Worm (Caenorhabditis elegans) whole organism, mixed stage, embryonic: ENCODE data around the gene try-5.
A peak's percentile ranks its signal among the peaks of the same experiment; 100 is the strongest.

ENCODE experiments used
- M03D4.4 ChIP-seq: sonication (generic microtip); optimal IDR thresholded peaks from 2 replicates; lab custom pipeline; 2017; ENCODE audit warnings: mild to moderate bottlenecking, missing genetic modification characterization, missing compliant biosample characterization
- ceh-39 ChIP-seq: fragments of 150-350 bp; optimal IDR thresholded peaks from 2 replicates; lab custom pipeline; 2014; ENCODE audit warnings: missing biosample characterization, missing genetic modification characterization
- ceh-43 ChIP-seq: fragments of 200-800 bp; sonication (Bioruptor generic); optimal IDR thresholded peaks from 2 replicates; lab custom pipeline; 2018; ENCODE audit warnings: mild to moderate bottlenecking, missing genetic modification characterization, moderate library complexity, missing compliant biosample characterization
- cnd-1 ChIP-seq: fragments of 200-800 bp; sonication (Bioruptor generic); optimal IDR thresholded peaks from 2 replicates; lab custom pipeline; 2018; ENCODE audit warnings: mild to moderate bottlenecking, missing genetic modification characterization, missing compliant biosample characterization
- drap-1 ChIP-seq: fragments of 200-800 bp; sonication (Bioruptor generic); optimal IDR thresholded peaks from 3 replicates; lab custom pipeline; 2018; ENCODE audit warnings: mild to moderate bottlenecking, missing genetic modification characterization, missing compliant biosample characterization
- elt-1 ChIP-seq: sonication (generic microtip); optimal IDR thresholded peaks from 2 replicates; lab custom pipeline; 2017; ENCODE audit warnings: missing genetic modification characterization, mild to moderate bottlenecking, missing compliant biosample characterization, antibody characterized with exemption, moderate library complexity, borderline replicate concordance; ENCODE audit not compliant: insufficient read depth
- elt-3 ChIP-seq: fragments of 150-350 bp; optimal IDR thresholded peaks from 2 replicates; lab custom pipeline; 2014; ENCODE audit warnings: missing biosample characterization, missing genetic modification characterization
- flh-1 ChIP-seq: fragments of 200-800 bp; sonication (Bioruptor generic); optimal IDR thresholded peaks from 2 replicates; lab custom pipeline; 2018; ENCODE audit warnings: mild to moderate bottlenecking, missing genetic modification characterization, moderate library complexity, missing compliant biosample characterization
- lin-13 ChIP-seq: fragments of 150-350 bp; optimal IDR thresholded peaks from 2 replicates; lab custom pipeline; 2014; ENCODE audit warnings: missing biosample characterization, missing genetic modification characterization
- lin-32 ChIP-seq: fragments of 200-800 bp; sonication (Bioruptor generic); optimal IDR thresholded peaks from 2 replicates; lab custom pipeline; 2018; ENCODE audit warnings: mild to moderate bottlenecking, missing genetic modification characterization, missing compliant biosample characterization
- lsy-2 ChIP-seq: fragments of 150-350 bp; optimal IDR thresholded peaks from 2 replicates; lab custom pipeline; 2014; ENCODE audit warnings: missing biosample characterization, missing genetic modification characterization
- mab-5 ChIP-seq: fragments of 150-350 bp; optimal IDR thresholded peaks from 2 replicates; lab custom pipeline; 2014; ENCODE audit warnings: missing biosample characterization, missing genetic modification characterization
- mls-2 ChIP-seq: sonication (generic microtip); optimal IDR thresholded peaks from 2 replicates; lab custom pipeline; 2016; ENCODE audit warnings: mild to moderate bottlenecking, missing genetic modification characterization, moderate library complexity, missing compliant biosample characterization
- nhr-12 ChIP-seq: fragments of 150-350 bp; optimal IDR thresholded peaks from 2 replicates; lab custom pipeline; 2014; ENCODE audit warnings: missing biosample characterization, missing genetic modification characterization
- nhr-2 ChIP-seq: fragments of 150-350 bp; optimal IDR thresholded peaks from 2 replicates; lab custom pipeline; 2014; ENCODE audit warnings: missing biosample characterization, missing genetic modification characterization
- nhr-237 ChIP-seq: fragments of 150-350 bp; optimal IDR thresholded peaks from 2 replicates; lab custom pipeline; 2014; ENCODE audit warnings: missing biosample characterization, missing genetic modification characterization
- nhr-28 ChIP-seq: fragments of 150-350 bp; optimal IDR thresholded peaks from 2 replicates; lab custom pipeline; 2014; ENCODE audit warnings: missing biosample characterization, missing genetic modification characterization
- nhr-76 ChIP-seq: sonication (generic microtip); optimal IDR thresholded peaks from 2 replicates; lab custom pipeline; 2017; ENCODE audit warnings: missing biosample characterization, missing genetic modification characterization
- sem-2 ChIP-seq: fragments of 200-800 bp; sonication (Bioruptor generic); optimal IDR thresholded peaks from 2 replicates; lab custom pipeline; 2018; ENCODE audit warnings: mild to moderate bottlenecking, missing genetic modification characterization, missing compliant biosample characterization
- snpc-4 ChIP-seq: fragments of 150-350 bp; optimal IDR thresholded peaks from 2 replicates; lab custom pipeline; 2014; ENCODE audit warnings: missing biosample characterization, missing genetic modification characterization
- sptf-1 ChIP-seq: sonication (generic microtip); optimal IDR thresholded peaks from 2 replicates; lab custom pipeline; 2017; ENCODE audit warnings: mild to moderate bottlenecking, missing genetic modification characterization, moderate library complexity, missing compliant biosample characterization
- tbx-8 ChIP-seq: fragments of 200-800 bp; sonication (Bioruptor generic); optimal IDR thresholded peaks from 2 replicates; lab custom pipeline; 2018; ENCODE audit warnings: mild to moderate bottlenecking, missing genetic modification characterization, moderate library complexity, missing compliant biosample characterization
- unc-120 ChIP-seq: sonication (generic microtip); optimal IDR thresholded peaks from 2 replicates; lab custom pipeline; 2017; ENCODE audit warnings: missing genetic modification characterization, missing compliant biosample characterization; ENCODE audit not compliant: poor library complexity, severe bottlenecking
- unc-39 ChIP-seq: fragments of 150-350 bp; optimal IDR thresholded peaks from 2 replicates; lab custom pipeline; 2014; ENCODE audit warnings: missing biosample characterization, missing genetic modification characterization
- unc-62 ChIP-seq: fragments of 150-350 bp; optimal IDR thresholded peaks from 2 replicates; lab custom pipeline; 2014; ENCODE audit warnings: missing biosample characterization, missing genetic modification reagents, missing genetic modification characterization
- zip-8 ChIP-seq: fragments of 150-350 bp; optimal IDR thresholded peaks from 2 replicates; lab custom pipeline; 2014; ENCODE audit warnings: missing biosample characterization, missing genetic modification characterization
- ztf-11 ChIP-seq: fragments of 150-350 bp; optimal IDR thresholded peaks from 2 replicates; lab custom pipeline; 2014; ENCODE audit warnings: missing biosample characterization, missing genetic modification characterization

Gene try-5

DNA sequence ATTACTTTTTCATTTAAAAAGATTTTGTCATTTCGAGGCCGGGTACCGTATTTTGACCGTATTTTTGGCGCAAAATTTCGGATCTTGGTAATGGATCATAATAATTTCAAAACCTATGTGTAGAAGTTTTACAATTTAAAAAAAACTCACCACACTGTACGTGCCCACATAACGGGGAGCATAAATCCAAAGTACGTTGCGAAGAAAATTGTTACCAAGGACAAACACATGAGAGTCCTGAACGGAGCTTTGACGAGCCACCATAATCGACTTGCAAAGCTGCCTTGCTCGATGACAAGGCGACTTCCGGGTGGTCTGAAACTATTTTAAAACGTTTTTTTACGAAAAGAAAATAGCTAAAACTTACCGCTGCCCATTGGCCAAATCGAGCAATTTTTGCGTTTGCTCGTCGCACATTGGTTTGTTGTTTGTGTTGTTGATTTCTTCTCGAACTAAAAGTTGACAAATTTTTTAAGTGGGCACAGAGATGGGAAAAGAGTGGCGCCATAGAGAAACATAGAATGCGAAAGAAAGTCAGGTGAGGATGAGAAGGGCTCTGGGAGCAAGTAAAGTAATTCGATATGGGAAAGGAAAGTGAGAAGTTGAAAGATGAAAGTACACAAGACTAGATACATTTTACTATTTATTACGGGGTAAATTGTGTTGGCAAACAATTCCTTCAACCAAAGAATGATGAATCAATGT is 14.1 kb upstream of the try-5 start:
- TF ChIP-seq unc-62 (GFP tag; lab: Kevin White, UChicago): no peak
- no peak for TF ChIP-seq elt-3
- TF ChIP-seq snpc-4 (tag; lab: Kevin White, UChicago): no peak
- TF ChIP-seq ceh-43 (GFP tag; lab: Kevin White, UChicago): no peak
- TF ChIP-seq tbx-8 (GFP tag; lab: Kevin White, UChicago): no peak
- no peak for TF ChIP-seq mab-5 (tag; lab: Kevin White, UChicago)
- TF ChIP-seq nhr-28: no peak
- TF ChIP-seq M03D4.4 (tag; lab: Kevin White, UChicago): no peak
- no peak for TF ChIP-seq unc-120 (tag; lab: Kevin White, UChicago)
- TF ChIP-seq nhr-76 (tag; lab: Kevin White, UChicago): no peak
- no peak for TF ChIP-seq zip-8 (tag; lab: Kevin White, UChicago)
- no peak for TF ChIP-seq lin-13 (tag; lab: Kevin White, UChicago)
- no peak for TF ChIP-seq nhr-12 (tag; lab: Kevin White, UChicago)
- no peak for TF ChIP-seq unc-39 (tag; lab: Kevin White, UChicago)
- no peak for TF ChIP-seq lin-32
- TF ChIP-seq sptf-1 (tag; lab: Kevin White, UChicago): no peak
- TF ChIP-seq elt-1 (tag; lab: Kevin White, UChicago): no peak
- TF ChIP-seq lsy-2: no peak

DNA sequence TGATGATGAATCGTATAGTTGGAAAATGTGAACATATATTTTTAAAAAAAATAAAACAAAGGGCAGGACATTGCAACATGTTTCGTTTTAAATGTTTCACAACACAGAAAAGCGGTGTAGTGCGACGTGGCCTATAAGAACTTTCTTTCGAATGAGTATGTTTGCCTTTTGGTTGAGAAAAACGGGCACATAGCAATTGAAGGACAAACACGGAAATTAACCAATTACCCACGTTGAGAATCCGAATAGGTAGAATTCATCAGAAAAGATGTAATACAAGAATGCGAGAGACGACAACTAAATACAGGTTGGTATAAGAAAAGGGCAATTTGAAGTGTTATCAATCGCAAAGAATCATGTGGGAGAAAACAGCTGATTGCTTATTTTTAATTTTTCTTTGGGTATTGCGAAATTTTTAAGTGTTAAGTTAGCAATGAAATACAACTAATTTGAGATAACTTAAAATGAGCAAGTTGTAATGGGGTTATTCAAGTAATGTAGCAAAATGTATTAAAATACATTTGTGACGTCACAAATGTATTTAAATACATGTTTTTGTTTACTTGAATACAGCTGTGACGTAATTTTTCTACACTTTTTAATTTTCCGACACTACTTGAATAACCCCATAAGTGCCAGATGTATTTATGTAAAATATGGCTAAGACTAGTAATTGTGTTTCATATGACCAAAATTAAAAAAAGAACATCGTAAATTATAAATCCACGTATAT is 13.4 kb upstream of the try-5 start, which contains the start of gene acl-14:
TSS of gene acl-14 (minus strand) at position 316 of the 733 bp plus-strand sequence.
- TF ChIP-seq zip-8 (tag; lab: Kevin White, UChicago): peak; percentile 97
- no peak for TF ChIP-seq lin-32
- no peak for TF ChIP-seq ceh-39 (tag; lab: Kevin White, UChicago)
- TF ChIP-seq sem-2 (GFP tag; lab: Kevin White, UChicago): no peak

DNA sequence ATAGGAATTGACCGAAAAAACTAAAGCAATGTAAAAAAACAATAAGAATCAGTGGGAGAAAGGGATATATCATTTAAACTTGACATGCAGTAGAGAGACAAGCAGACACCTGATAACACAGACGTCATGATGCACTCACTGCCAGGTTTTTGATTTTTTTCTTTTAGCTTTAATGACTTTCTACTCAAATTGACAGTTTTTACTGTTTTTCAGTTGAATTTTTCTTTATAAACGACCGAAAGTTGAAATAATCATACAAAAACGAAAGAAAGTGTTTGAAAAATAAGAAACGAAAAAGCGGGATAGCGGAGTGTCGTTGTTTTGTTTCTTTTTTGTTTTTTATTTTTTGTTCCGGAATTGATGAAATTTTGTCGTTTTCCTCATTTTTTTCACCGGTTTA is 12.6 kb upstream of the try-5 start, which contains the start of gene ucp-4:
TSS of gene ucp-4 (plus strand) at position 83 of the 400 bp plus-strand sequence.
- no peak for TF ChIP-seq elt-3
- TF ChIP-seq unc-120 (tag; lab: Kevin White, UChicago): no peak
- TF ChIP-seq ztf-11: no peak
- no peak for TF ChIP-seq ceh-43 (GFP tag; lab: Kevin White, UChicago)
- no peak for TF ChIP-seq lin-13 (tag; lab: Kevin White, UChicago)
- TF ChIP-seq zip-8 (tag; lab: Kevin White, UChicago): no peak

DNA sequence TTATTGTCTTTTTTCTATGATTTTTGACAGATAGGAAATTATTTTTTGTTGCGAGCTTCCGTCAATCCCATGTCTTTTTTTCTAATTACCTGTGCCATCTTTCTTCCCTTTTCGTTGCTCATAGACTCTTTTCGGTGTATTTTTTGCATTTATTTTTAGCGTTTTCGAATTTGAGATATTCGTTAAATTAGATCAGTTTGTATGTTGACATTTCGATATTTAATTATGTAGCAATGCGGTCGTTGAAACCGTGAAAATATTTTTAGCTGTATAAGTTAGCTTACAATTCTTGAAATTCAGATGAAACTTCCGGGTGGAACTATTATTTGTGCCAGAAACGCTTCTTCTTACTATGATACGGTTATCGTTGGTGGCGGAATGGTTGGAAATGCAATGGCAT is 10.4 kb upstream of the try-5 start, which contains the start of gene coq-6:
TSS of gene coq-6 (plus strand) at position 301 of the 400 bp plus-strand sequence.
- TF ChIP-seq cnd-1 (no peak), drap-1 (GFP tag; lab: Kevin White, UChicago) (no peak), ceh-43 (GFP tag; lab: Kevin White, UChicago) (no peak), flh-1 (GFP tag; lab: Kevin White, UChicago) (no peak), tbx-8 (GFP tag; lab: Kevin White, UChicago) (no peak), elt-1 (tag; lab: Kevin White, UChicago) (no peak)
- TF ChIP-seq, all 35 proteins: peak for 0

DNA sequence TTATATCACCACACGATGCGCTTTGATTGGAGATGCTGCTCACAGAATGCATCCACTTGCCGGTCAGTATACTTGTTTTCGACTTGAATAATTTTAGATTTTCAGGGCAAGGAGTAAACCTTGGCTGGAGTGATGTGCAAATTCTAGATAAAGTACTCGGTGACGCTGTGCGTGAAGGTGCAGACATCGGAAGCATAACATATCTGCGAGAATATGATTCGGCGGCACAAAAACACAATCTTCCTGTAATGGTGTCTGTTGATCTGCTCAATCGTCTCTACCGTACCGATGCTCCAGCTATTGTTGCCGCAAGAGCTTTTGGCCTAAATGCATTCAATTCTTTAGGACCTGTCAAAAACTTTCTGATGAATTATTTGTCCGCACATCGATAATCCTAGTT is 8.4 kb upstream of the try-5 start:
- no peak for TF ChIP-seq elt-1 (tag; lab: Kevin White, UChicago)
- no peak for TF ChIP-seq drap-1 (GFP tag; lab: Kevin White, UChicago)
- TF ChIP-seq zip-8 (tag; lab: Kevin White, UChicago): no peak
- TF ChIP-seq mls-2 (tag; lab: Kevin White, UChicago): no peak
- TF ChIP-seq nhr-237 (tag; lab: Kevin White, UChicago): no peak
- TF ChIP-seq lin-32: no peak
- TF ChIP-seq sem-2 (GFP tag; lab: Kevin White, UChicago): no peak
- no peak for TF ChIP-seq cnd-1
- TF ChIP-seq ceh-39 (tag; lab: Kevin White, UChicago): no peak
- TF ChIP-seq lin-13 (tag; lab: Kevin White, UChicago): no peak
- no peak for TF ChIP-seq nhr-2 (tag; lab: Kevin White, UChicago)
- no peak for TF ChIP-seq flh-1 (GFP tag; lab: Kevin White, UChicago)
- TF ChIP-seq nhr-28: no peak
- TF ChIP-seq unc-62 (GFP tag; lab: Kevin White, UChicago): no peak
- TF ChIP-seq mab-5 (tag; lab: Kevin White, UChicago): no peak
- TF ChIP-seq elt-3: no peak
